Worm (Caenorhabditis elegans) whole organism, L2 larva: Measurements from ENCODE around the gene R07H5.9.

ENCODE experiments used
- F13H6.1 ChIP-seq: sonication (generic microtip); optimal IDR thresholded peaks from 2 replicates; lab custom pipeline; 2016; ENCODE audit warnings: missing genetic modification characterization, missing compliant biosample characterization
- R02D3.7 ChIP-seq: fragments of 150-350 bp; optimal IDR thresholded peaks from 2 replicates; lab custom pipeline; 2014; ENCODE audit warnings: missing biosample characterization, missing genetic modification characterization
- alr-1 ChIP-seq: fragments of 150-350 bp; optimal IDR thresholded peaks from 2 replicates; lab custom pipeline; 2014; ENCODE audit warnings: missing biosample characterization, missing genetic modification characterization
- ama-1 ChIP-seq: fragments of 150-350 bp; optimal IDR thresholded peaks from 2 replicates; lab custom pipeline; 2018; ENCODE audit warnings: inconsistent platforms
- crh-2 ChIP-seq: sonication (generic microtip); optimal IDR thresholded peaks from 2 replicates; lab custom pipeline; 2017; ENCODE audit warnings: missing biosample characterization, missing genetic modification characterization
- egl-27 ChIP-seq: sonication (generic microtip); optimal IDR thresholded peaks from 3 replicates; lab custom pipeline; 2017; ENCODE audit warnings: missing biosample characterization, missing genetic modification reagents, missing genetic modification characterization
- elt-1 ChIP-seq: fragments of 150-350 bp; optimal IDR thresholded peaks from 2 replicates; lab custom pipeline; 2014; ENCODE audit warnings: missing biosample characterization, missing genetic modification characterization
- mab-5 ChIP-seq: fragments of 150-350 bp; optimal IDR thresholded peaks from 2 replicates; lab custom pipeline; 2014; ENCODE audit warnings: missing biosample characterization, missing genetic modification characterization
- peb-1 ChIP-seq: fragments of 150-350 bp; optimal IDR thresholded peaks from 2 replicates; lab custom pipeline; 2014; ENCODE audit warnings: missing biosample characterization, missing genetic modification characterization
- skn-1 ChIP-seq: sonication (generic microtip); optimal IDR thresholded peaks from 2 replicates; lab custom pipeline; 2017; ENCODE audit warnings: missing biosample characterization, missing genetic modification characterization
- unc-62 ChIP-seq: fragments of 150-350 bp; optimal IDR thresholded peaks from 2 replicates; lab custom pipeline; 2014; ENCODE audit warnings: missing biosample characterization, missing genetic modification reagents, missing genetic modification characterization
- ztf-4 ChIP-seq: fragments of 150-350 bp; optimal IDR thresholded peaks from 2 replicates; lab custom pipeline; 2014; ENCODE audit warnings: missing biosample characterization, missing genetic modification characterization

ce11 chrIV:11231376-11231775, 24.1 kb downstream of the R07H5.9 start:
- TF ChIP-seq skn-1 (tag; lab: Kevin White, UChicago) (no peak), ztf-4 (tag; lab: Kevin White, UChicago) (no peak), mab-5 (tag; lab: Kevin White, UChicago) (no peak), F13H6.1 (tag; lab: Kevin White, UChicago) (no peak), peb-1 (tag; lab: Kevin White, UChicago) (no peak), egl-27 (tag; lab: Kevin White, UChicago) (no peak), unc-62 (GFP tag; lab: Kevin White, UChicago) (no peak), crh-2 (no peak), elt-1 (tag; lab: Kevin White, UChicago) (no peak), ama-1 (no peak), R02D3.7 (tag; lab: Kevin White, UChicago) (no peak), alr-1 (tag; lab: Kevin White, UChicago) (no peak)
